Worm (Caenorhabditis elegans) whole organism, mixed stage, embryonic: Measurements from ENCODE around the gene C46C2.3.
A peak's percentile ranks its signal among the peaks of the same experiment; 100 is the strongest.

ENCODE experiments used
- ceh-39 ChIP-seq: fragments of 150-350 bp; optimal IDR thresholded peaks from 2 replicates; lab custom pipeline; 2014; ENCODE audit warnings: missing biosample characterization, missing genetic modification characterization
- ces-1 ChIP-seq: fragments of 150-350 bp; optimal IDR thresholded peaks from 2 replicates; lab custom pipeline; 2014; ENCODE audit warnings: missing biosample characterization, missing genetic modification reagents, missing genetic modification characterization
- lin-13 ChIP-seq: fragments of 150-350 bp; optimal IDR thresholded peaks from 2 replicates; lab custom pipeline; 2014; ENCODE audit warnings: missing biosample characterization, missing genetic modification characterization
- nhr-12 ChIP-seq: fragments of 150-350 bp; optimal IDR thresholded peaks from 2 replicates; lab custom pipeline; 2014; ENCODE audit warnings: missing biosample characterization, missing genetic modification characterization
- pha-4 ChIP-seq: fragments of 150-350 bp; optimal IDR thresholded peaks from 2 replicates; lab custom pipeline; 2018; ENCODE audit warnings: missing biosample characterization, missing genetic modification reagents, missing genetic modification characterization
- unc-62 ChIP-seq: fragments of 150-350 bp; optimal IDR thresholded peaks from 2 replicates; lab custom pipeline; 2014; ENCODE audit warnings: missing biosample characterization, missing genetic modification reagents, missing genetic modification characterization

- no peak for TF ChIP-seq unc-62 (GFP tag; lab: Kevin White, UChicago)
- TF ChIP-seq ces-1: no peak
- no peak for TF ChIP-seq ceh-39 (tag; lab: Kevin White, UChicago)
- TF ChIP-seq nhr-12 (tag; lab: Kevin White, UChicago): no peak
- peak; percentile 25 for TF ChIP-seq pha-4 (tag; lab: Kevin White, UChicago)
- TF ChIP-seq lin-13 (tag; lab: Kevin White, UChicago): no peak
Observed at ce11 chrIV:9260334-9260733, 35.4 kb downstream of the C46C2.3 start.
